Fruit fly (Drosophila melanogaster) whole organism, wandering third instar larva: ENCODE measurements around the gene CG43658.

Experiments used
- CrebA ChIP-seq: fragments of 200-800 bp; sonication (Bioruptor generic); optimal IDR thresholded peaks from 2 replicates; lab custom pipeline; 2016; ENCODE audit warnings: missing biosample characterization, mild to moderate bottlenecking, missing genetic modification characterization, borderline replicate concordance
- Dif ChIP-seq: fragments of 200-275, 200-300 bp; sonication (Bioruptor generic); optimal IDR thresholded peaks from 2 replicates; lab custom pipeline; 2018; ENCODE audit warnings: missing biosample characterization, missing genetic modification characterization; ENCODE audit not compliant: partially characterized antibody
- HLH106 ChIP-seq: fragments of 200-800 bp; optimal IDR thresholded peaks from 3 replicates; lab custom pipeline; 2019; ENCODE audit warnings: missing biosample characterization, mild to moderate bottlenecking, missing genetic modification characterization, moderate library complexity
- Hr78 ChIP-seq: fragments of >200 bp; optimal IDR thresholded peaks from 2 replicates; lab custom pipeline; 2017; ENCODE audit warnings: missing biosample characterization, missing genetic modification characterization
- OdsH ChIP-seq: fragments of 200-800 bp; sonication (Bioruptor generic); optimal IDR thresholded peaks from 2 replicates; lab custom pipeline; 2016; ENCODE audit warnings: missing biosample characterization, mild to moderate bottlenecking, missing genetic modification characterization
- Rel ChIP-seq, 2 experiments: fragments of 200-800 bp; sonication (Bioruptor generic) in 1 of 2; optimal IDR thresholded peaks; 2 replicates in 1 of 2; 3 replicates in 1 of 2; lab custom pipeline; 2016 to 2019; ENCODE audit warnings: mild to moderate bottlenecking in 2 of 2, missing biosample characterization in 2 of 2, missing genetic modification characterization in 2 of 2, moderate library complexity in 1 of 2
- Vsx2 ChIP-seq: fragments of 200-300, 225-300 bp; sonication (Bioruptor generic); optimal IDR thresholded peaks from 2 replicates; lab custom pipeline; 2018; ENCODE audit warnings: missing biosample characterization, missing genetic modification characterization; ENCODE audit not compliant: partially characterized antibody
- br ChIP-seq: fragments of 200-800 bp; sonication (Bioruptor generic); optimal IDR thresholded peaks from 2 replicates; lab custom pipeline; 2016; ENCODE audit warnings: missing biosample characterization, missing genetic modification characterization
- dsf ChIP-seq: sonication (Bioruptor generic); optimal IDR thresholded peaks from 2 replicates; lab custom pipeline; 2016; ENCODE audit warnings: missing biosample characterization, missing genetic modification characterization, borderline replicate concordance
- fru ChIP-seq: fragments of 200-800 bp; sonication (Bioruptor generic); optimal IDR thresholded peaks from 3 replicates; lab custom pipeline; 2016; ENCODE audit warnings: missing biosample characterization, mild to moderate bottlenecking, missing genetic modification characterization
- pan ChIP-seq: fragments of >200 bp; optimal IDR thresholded peaks from 2 replicates; lab custom pipeline; 2017
- rgr ChIP-seq: fragments of 200-800 bp; sonication (Bioruptor generic); optimal IDR thresholded peaks from 3 replicates; lab custom pipeline; 2016; ENCODE audit warnings: missing biosample characterization, mild to moderate bottlenecking, missing genetic modification characterization
- tai ChIP-seq: sonication (Bioruptor generic); optimal IDR thresholded peaks from 2 replicates; lab custom pipeline; 2016; ENCODE audit warnings: missing biosample characterization, missing genetic modification characterization
- usp ChIP-seq: fragments of >200 bp; optimal IDR thresholded peaks from 2 replicates; lab custom pipeline; 2017; ENCODE audit warnings: missing biosample characterization, missing genetic modification characterization

DNA sequence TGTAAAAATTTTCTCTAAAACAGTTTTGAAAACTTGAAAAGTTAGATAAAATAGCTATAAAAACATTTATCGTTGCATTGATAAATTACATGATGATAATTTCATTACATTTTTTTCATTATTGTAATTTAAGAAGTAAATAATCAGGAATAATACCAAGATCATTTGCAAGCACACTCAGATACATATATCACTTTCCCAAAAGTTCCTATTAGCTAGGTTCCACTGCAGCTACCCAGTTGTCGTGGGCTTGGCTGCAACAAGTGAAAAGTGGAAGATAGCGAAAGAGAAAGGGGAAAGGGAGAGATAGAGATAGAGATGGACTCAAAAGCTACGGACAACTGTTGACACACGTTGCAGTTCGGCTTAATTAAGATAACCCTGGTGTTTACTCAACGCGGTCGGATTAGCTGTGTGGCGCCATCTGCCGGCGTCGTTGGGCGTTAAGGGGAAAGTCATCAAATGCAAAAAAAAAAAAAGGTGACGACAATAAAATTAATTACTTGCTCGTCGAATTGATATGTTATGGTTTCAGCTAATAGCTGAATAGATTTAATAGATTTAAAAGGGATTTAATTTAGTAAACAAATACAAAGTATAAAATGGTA, 79.2 kb downstream of the CG43658 start:
- TF ChIP-seq Hr78 (GFP tag; lab: Kevin White, UChicago) (no peak), tai (GFP tag; lab: Kevin White, UChicago) (no peak), Dif (GFP tag; lab: Kevin White, UChicago) (no peak), CrebA (no peak), Vsx2 (GFP tag; lab: Kevin White, UChicago) (no peak), Rel (GFP tag; optimal IDR thresholded peaks at IDR 0.05; lab: Kevin White, UChicago) (no peak), Rel (tag; optimal IDR thresholded peaks at IDR 0.05; lab: Kevin White, UChicago) (no peak), usp (GFP tag; lab: Kevin White, UChicago) (no peak), pan (lab: Kevin White, UChicago) (no peak), rgr (GFP tag; lab: Kevin White, UChicago) (no peak), OdsH (GFP tag; lab: Kevin White, UChicago) (no peak), dsf (GFP tag; lab: Kevin White, UChicago) (no peak), HLH106 (tag; lab: Kevin White, UChicago) (no peak), br (GFP tag; lab: Kevin White, UChicago) (no peak), fru (GFP tag; lab: Kevin White, UChicago) (no peak)
